Worm (Caenorhabditis elegans): Measurements from ENCODE around the gene Y79H2A.4.
A peak's percentile ranks its signal among the peaks of the same experiment; 100 is the strongest.

- TF ChIP-seq R02D3.7 (tag; optimal IDR thresholded peaks at IDR 0.05) (no peak), skn-1 (tag; optimal IDR thresholded peaks at IDR 0.05) (no peak), ceh-16 (tag; optimal IDR thresholded peaks at IDR 0.05) (no peak), lin-39 (tag; optimal IDR thresholded peaks at IDR 0.05) (no peak), zag-1 (tag; optimal IDR thresholded peaks at IDR 0.05) (no peak), nhr-25 (tag; optimal IDR thresholded peaks at IDR 0.05) (peak; percentile 30)
Measured at ce11 chrIII:12017999-12018398, 23.1 kb upstream of the Y79H2A.4 start.
